Worm (Caenorhabditis elegans) whole organism, L4 larva: ENCODE data around the gene C29F5.1.

Experiments used
- F10B5.3 ChIP-seq: sonication (generic microtip); optimal IDR thresholded peaks from 2 replicates; lab custom pipeline; 2016; ENCODE audit warnings: mild to moderate bottlenecking, missing genetic modification characterization, missing compliant biosample characterization
- T26A8.4 ChIP-seq: fragments of 200-800 bp; sonication (Bioruptor generic); IDR thresholded peaks from 2 replicates; pipeline ENCODE4 v1.3.6; 2022; ENCODE audit warnings: missing genetic modification characterization, missing compliant biosample characterization
- rbr-2 ChIP-seq: sonication (generic microtip); optimal IDR thresholded peaks from 2 replicates; lab custom pipeline; 2016; ENCODE audit warnings: missing genotype, missing genetic modification characterization, missing compliant biosample characterization
- saeg-2 ChIP-seq: fragments of 200-800 bp; sonication (Bioruptor generic); IDR thresholded peaks from 2 replicates; pipeline ENCODE4 v1.3.6; 2022; ENCODE audit warnings: missing genetic modification reagents, missing genetic modification characterization, missing compliant biosample characterization
- vab-7 ChIP-seq: fragments of 200-800 bp; sonication (Bioruptor generic); IDR thresholded peaks from 2 replicates; pipeline ENCODE4 v1.3.6; 2022; ENCODE audit warnings: missing genetic modification reagents, missing genetic modification characterization, missing compliant biosample characterization

- TF ChIP-seq saeg-2 (GFP tag; lab: Robert Waterston, UW): no peak
- no peak for TF ChIP-seq rbr-2 (tag; lab: Kevin White, UChicago)
- TF ChIP-seq T26A8.4 (GFP tag; lab: Robert Waterston, UW): no peak
- TF ChIP-seq vab-7 (GFP tag; lab: Robert Waterston, UW): no peak
- no peak for TF ChIP-seq F10B5.3 (tag; lab: Kevin White, UChicago)
Observed at ce11 chrII:6333887-6334286, 30.6 kb downstream of the C29F5.1 start, which contains the start of gene ttc-39B.
